Worm (Caenorhabditis elegans) whole organism, L1 larva: ENCODE measurements around the gene srm-2.

ENCODE experiments used
- C04F5.9 ChIP-seq: sonication (generic microtip); optimal IDR thresholded peaks from 2 replicates; lab custom pipeline; 2016; ENCODE audit warnings: missing genetic modification characterization, missing compliant biosample characterization
- C34B4.2 ChIP-seq: sonication (generic microtip); optimal IDR thresholded peaks from 2 replicates; lab custom pipeline; 2017; ENCODE audit warnings: mild to moderate bottlenecking, missing genetic modification characterization, missing compliant biosample characterization
- F16B12.6 ChIP-seq: fragments of 150-350 bp; optimal IDR thresholded peaks from 2 replicates; lab custom pipeline; 2014; ENCODE audit warnings: missing biosample characterization, missing genetic modification characterization
- Y116A8C.19 ChIP-seq: sonication (generic microtip); optimal IDR thresholded peaks from 2 replicates; lab custom pipeline; 2016; ENCODE audit warnings: missing compliant biosample characterization, missing genetic modification characterization, borderline replicate concordance
- ama-1 ChIP-seq: fragments of 150-350 bp; optimal IDR thresholded peaks from 2 replicates; lab custom pipeline; 2014
- ceh-88 ChIP-seq: fragments of 200-800 bp; sonication (Bioruptor generic); IDR thresholded peaks from 2 replicates; pipeline ENCODE4 v1.3.6; 2022; ENCODE audit warnings: missing genetic modification characterization, missing compliant biosample characterization
- ceh-90 ChIP-seq: sonication (generic microtip); optimal IDR thresholded peaks from 2 replicates; lab custom pipeline; 2016; ENCODE audit warnings: missing genetic modification characterization, missing compliant biosample characterization
- efl-1 ChIP-seq, 4 experiments: fragments of 150-350 bp; optimal IDR thresholded peaks in 3 of 4; peaks in 1 of 4; 1 replicate in 1 of 4; 2 replicates in 3 of 4; lab custom pipeline; 2014; ENCODE audit warnings: missing biosample characterization in 2 of 4, missing genetic modification characterization in 2 of 4, missing genetic modification reagents in 2 of 4
- efl-3 ChIP-seq: fragments of 200-800 bp; sonication (Bioruptor generic); optimal IDR thresholded peaks from 2 replicates; lab custom pipeline; 2018; ENCODE audit warnings: mild to moderate bottlenecking, missing genetic modification characterization, missing compliant biosample characterization
- egl-27 ChIP-seq, 2 experiments: fragments of 150-350 bp in 1 of 2; sonication (generic microtip); optimal IDR thresholded peaks; 3 replicates each; lab custom pipeline; 2017 to 2018; ENCODE audit warnings: missing biosample characterization in 2 of 2, missing genetic modification characterization in 2 of 2, missing genetic modification reagents in 2 of 2
- hpl-2 ChIP-seq: fragments of 150-350 bp; optimal IDR thresholded peaks from 2 replicates; lab custom pipeline; 2014; ENCODE audit warnings: missing biosample characterization, missing genetic modification reagents, missing genetic modification characterization
- lin-15B ChIP-seq: fragments of 150-350 bp; sonication (generic microtip); optimal IDR thresholded peaks from 3 replicates; lab custom pipeline; 2014; ENCODE audit warnings: missing biosample characterization, missing genetic modification characterization
- lin-35 ChIP-seq, 2 experiments: fragments of 150-350 bp; optimal IDR thresholded peaks; 2 replicates each; lab custom pipeline; 2014; ENCODE audit warnings: missing biosample characterization in 2 of 2, missing genetic modification characterization in 2 of 2, missing genetic modification reagents in 2 of 2
- lin-39 ChIP-seq: fragments of 150-350 bp; optimal IDR thresholded peaks from 2 replicates; lab custom pipeline; 2014; ENCODE audit warnings: missing biosample characterization, missing genetic modification reagents, missing genetic modification characterization
- mab-9 ChIP-seq: fragments of 200-800 bp; sonication (Bioruptor generic); IDR thresholded peaks from 2 replicates; pipeline ENCODE4 v1.3.6; 2022; ENCODE audit warnings: missing genetic modification reagents, missing genetic modification characterization, missing compliant biosample characterization
- mep-1 ChIP-seq: fragments of 150-350 bp; optimal IDR thresholded peaks from 2 replicates; lab custom pipeline; 2014; ENCODE audit warnings: missing biosample characterization, missing genetic modification characterization
- nhr-19 ChIP-seq: fragments of 200-800 bp; sonication (Bioruptor generic); conservative IDR thresholded peaks from 2 replicates; pipeline ENCODE4 v1.3.6; 2022; ENCODE audit warnings: missing genetic modification characterization, missing compliant biosample characterization
- nhr-20 ChIP-seq: sonication (generic microtip); optimal IDR thresholded peaks from 2 replicates; lab custom pipeline; 2016; ENCODE audit warnings: mild to moderate bottlenecking, missing genetic modification characterization, missing compliant biosample characterization
- nhr-237 ChIP-seq: fragments of 150-350 bp; optimal IDR thresholded peaks from 2 replicates; lab custom pipeline; 2014; ENCODE audit warnings: missing biosample characterization, missing genetic modification characterization
- nhr-28 ChIP-seq: fragments of 150-350 bp; optimal IDR thresholded peaks from 2 replicates; lab custom pipeline; 2014; ENCODE audit warnings: missing biosample characterization, missing genetic modification characterization
- nhr-77 ChIP-seq: fragments of 150-350 bp; optimal IDR thresholded peaks from 2 replicates; lab custom pipeline; 2014; ENCODE audit warnings: missing biosample characterization, missing genetic modification characterization
- nhr-84 ChIP-seq: sonication (generic microtip); optimal IDR thresholded peaks from 2 replicates; lab custom pipeline; 2017; ENCODE audit warnings: missing biosample characterization, missing genetic modification characterization
- nhr-85 ChIP-seq: sonication (generic microtip); peaks from one replicate; lab custom pipeline; 2016; ENCODE audit warnings: missing genetic modification characterization, inconsistent platforms, missing compliant biosample characterization
- pag-3 ChIP-seq: sonication (generic microtip); optimal IDR thresholded peaks from 2 replicates; lab custom pipeline; 2017; ENCODE audit warnings: missing genetic modification characterization, mild to moderate bottlenecking, missing compliant biosample characterization, antibody characterized with exemption, borderline replicate concordance; ENCODE audit not compliant: insufficient read depth
- skn-1 ChIP-seq: fragments of 150-350 bp; optimal IDR thresholded peaks from 2 replicates; lab custom pipeline; 2014; ENCODE audit warnings: missing biosample characterization, missing genetic modification characterization
- snpc-4 ChIP-seq: fragments of 150-350 bp; optimal IDR thresholded peaks from 2 replicates; lab custom pipeline; 2014; ENCODE audit warnings: missing biosample characterization, missing genetic modification characterization
- sptf-1 ChIP-seq: fragments of 150-350 bp; optimal IDR thresholded peaks from 2 replicates; lab custom pipeline; 2014; ENCODE audit warnings: missing biosample characterization, missing genetic modification characterization
- sup-37 ChIP-seq: fragments of 200-800 bp; sonication (Bioruptor generic); optimal IDR thresholded peaks from 2 replicates; lab custom pipeline; 2018; ENCODE audit warnings: mild to moderate bottlenecking, missing genetic modification characterization, missing compliant biosample characterization
- unc-30 ChIP-seq: sonication (generic microtip); optimal IDR thresholded peaks from 2 replicates; lab custom pipeline; 2017; ENCODE audit warnings: missing biosample characterization, missing genetic modification characterization
- unc-62 ChIP-seq: fragments of 150-350 bp; optimal IDR thresholded peaks from 2 replicates; lab custom pipeline; 2014; ENCODE audit warnings: missing biosample characterization, missing genetic modification reagents, missing genetic modification characterization
- unc-86 ChIP-seq: sonication (generic microtip); optimal IDR thresholded peaks from 2 replicates; lab custom pipeline; 2016; ENCODE audit warnings: missing genetic modification characterization, missing compliant biosample characterization
- unc-98 ChIP-seq: fragments of 200-800 bp; sonication (Bioruptor generic); IDR thresholded peaks from 2 replicates; pipeline ENCODE4 v1.3.6; 2022; ENCODE audit warnings: missing genetic modification characterization, missing compliant biosample characterization
- vab-15 ChIP-seq: sonication (generic microtip); optimal IDR thresholded peaks from 2 replicates; lab custom pipeline; 2017; ENCODE audit warnings: missing genotype, mild to moderate bottlenecking, missing genetic modification characterization, missing compliant biosample characterization
- xbp-1 ChIP-seq: sonication (generic microtip); optimal IDR thresholded peaks from 2 replicates; lab custom pipeline; 2016; ENCODE audit warnings: missing genetic modification characterization, missing compliant biosample characterization
- ztf-11 ChIP-seq, 2 experiments: sonication (generic microtip); optimal IDR thresholded peaks; 2 replicates each; lab custom pipeline; 2016 to 2017; ENCODE audit warnings: missing genetic modification characterization in 2 of 2, missing biosample characterization in 1 of 2, missing compliant biosample characterization in 1 of 2

Gene srm-2

ce11 chrIV:5033276-5033675, 24.8 kb downstream of the srm-2 start, which contains the start of gene C09B9.4:
C09B9.4 (minus strand) TSS chrIV:5033376.
- TF ChIP-seq lin-15B (tag; lab: Kevin White, UChicago): no peak
- no peak for TF ChIP-seq xbp-1 (tag; lab: Kevin White, UChicago)
- TF ChIP-seq Y116A8C.19 (tag; lab: Kevin White, UChicago): no peak
- no peak for TF ChIP-seq nhr-19 (GFP tag; lab: Robert Waterston, UW)
- no peak for TF ChIP-seq nhr-28 (tag; lab: Kevin White, UChicago)
- TF ChIP-seq ceh-90 (tag; lab: Kevin White, UChicago): no peak
- no peak for TF ChIP-seq ztf-11 (tag; optimal IDR thresholded peaks at IDR 0.05; lab: Kevin White, UChicago)
- no peak for TF ChIP-seq nhr-237 (tag; lab: Kevin White, UChicago)
- TF ChIP-seq sptf-1 (tag; lab: Kevin White, UChicago): no peak
- TF ChIP-seq lin-39 (tag; lab: Kevin White, UChicago): no peak
- TF ChIP-seq snpc-4: no peak
- TF ChIP-seq skn-1 (tag; lab: Kevin White, UChicago): no peak
- TF ChIP-seq nhr-77 (tag; lab: Kevin White, UChicago): no peak
- TF ChIP-seq hpl-2 (GFP tag; lab: Kevin White, UChicago): no peak
- TF ChIP-seq efl-3 (GFP tag; lab: Kevin White, UChicago): no peak
- no peak for TF ChIP-seq ama-1 (lab: Kevin White, UChicago)
- no peak for TF ChIP-seq egl-27 (tag; optimal IDR thresholded peaks at IDR 0.05; lab: Kevin White, UChicago)

DNA sequence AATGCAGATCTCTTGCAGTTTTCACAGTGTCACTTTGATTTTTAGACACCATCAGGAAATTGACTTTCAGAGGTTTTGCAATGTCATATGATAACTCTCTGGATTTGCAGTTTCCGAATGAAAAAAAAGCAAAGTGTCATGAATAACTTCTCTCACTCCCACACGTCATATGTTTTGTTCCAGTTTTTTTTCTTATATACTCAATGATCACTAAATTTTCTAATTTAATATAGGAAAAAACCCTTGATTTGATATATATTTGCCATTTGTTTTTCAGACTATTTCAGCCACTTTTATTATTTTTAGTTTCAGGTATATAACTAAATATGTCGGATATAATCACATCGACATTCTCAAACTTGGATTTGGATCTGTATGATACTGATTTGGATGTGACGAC, 29.0 kb downstream of the srm-2 start, which contains the start of gene C09B9.1:
Gene C09B9.1, plus strand, starts transcription at position 301 of the 400 bp plus-strand sequence.
- TF ChIP-seq nhr-237 (tag; lab: Kevin White, UChicago) (no peak), pag-3 (no peak), nhr-20 (tag; lab: Kevin White, UChicago) (no peak), mab-9 (GFP tag; lab: Robert Waterston, UW) (no peak), C04F5.9 (tag; lab: Kevin White, UChicago) (no peak), vab-15 (tag; lab: Kevin White, UChicago) (no peak), lin-15B (tag; lab: Kevin White, UChicago) (no peak), lin-35 (GFP tag; optimal IDR thresholded peaks at IDR 0.05; lab: Kevin White, UChicago) (no peak), nhr-84 (tag; lab: Kevin White, UChicago) (no peak), unc-98 (GFP tag; lab: Robert Waterston, UW) (no peak), nhr-28 (tag; lab: Kevin White, UChicago) (no peak)

DNA sequence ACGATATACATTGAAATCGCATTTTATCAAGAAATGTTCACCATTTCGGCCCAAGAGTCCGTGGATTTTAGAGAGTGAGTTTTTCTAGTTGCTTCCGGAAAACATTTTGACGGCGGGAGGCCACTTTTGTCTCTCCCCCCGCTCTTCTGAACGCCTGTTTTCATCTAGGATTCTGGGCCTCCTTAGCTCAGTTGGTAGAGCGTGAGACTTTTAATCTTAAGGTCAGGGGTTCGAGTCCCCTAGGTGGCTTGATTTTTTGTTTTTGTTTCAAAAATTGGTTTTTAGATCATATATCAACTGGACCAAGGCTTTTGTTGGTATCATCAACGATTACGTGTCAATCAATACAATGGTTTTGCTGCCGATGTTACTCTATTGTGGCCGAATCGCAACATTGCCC, 30.3 kb downstream of the srm-2 start:
- TF ChIP-seq nhr-85 (tag; lab: Kevin White, UChicago): peak; percentile 49
- no peak for TF ChIP-seq ceh-88 (GFP tag; lab: Robert Waterston, UW)

- TF ChIP-seq efl-1 (optimal IDR thresholded peaks at IDR 0.05; lab: Kevin White, UChicago) (no peak), efl-1 (GFP tag; optimal IDR thresholded peaks at IDR 0.05 in 1 of 2; lab: Kevin White, UChicago) (no peak), sup-37 (GFP tag; lab: Kevin White, UChicago) (no peak), nhr-28 (tag; lab: Kevin White, UChicago) (no peak), F16B12.6 (no peak), C34B4.2 (tag; lab: Kevin White, UChicago) (no peak)
Observed at ce11 chrIV:5045389-5045788, 36.9 kb downstream of the srm-2 start, which contains the start of gene hot-9. hot-9 (minus strand) TSS chrIV:5045489.

DNA sequence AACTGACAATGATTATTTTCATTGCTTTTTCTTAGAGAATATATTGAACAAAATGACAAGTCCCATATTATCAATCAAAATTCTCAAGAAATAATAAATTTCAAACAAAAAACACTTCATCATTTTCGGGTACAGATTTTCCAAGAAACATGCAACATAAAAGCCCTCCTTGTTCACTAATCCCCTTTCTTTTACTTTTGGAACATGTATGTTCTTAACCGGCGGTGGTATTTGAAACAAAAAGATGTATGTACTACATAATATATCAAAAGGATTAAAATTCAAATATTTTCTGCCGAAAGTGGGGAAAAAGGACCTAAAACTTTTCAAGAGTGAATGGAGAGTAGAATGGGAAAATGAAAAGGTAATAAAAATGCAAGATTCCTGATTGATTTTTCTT, 45.8 kb downstream of the srm-2 start:
- no peak for TF ChIP-seq unc-62
- TF ChIP-seq mep-1 (tag; lab: Kevin White, UChicago): no peak
- peak; percentile 48; the same call in 1 of the 2 replicates for TF ChIP-seq mab-9 (GFP tag; lab: Robert Waterston, UW)
- TF ChIP-seq C34B4.2 (tag; lab: Kevin White, UChicago): no peak
- TF ChIP-seq unc-30 (tag; lab: Kevin White, UChicago): peak; percentile 62
- no peak for TF ChIP-seq unc-86 (tag; lab: Kevin White, UChicago)
- TF ChIP-seq unc-98 (GFP tag; lab: Robert Waterston, UW): no peak
